Fruit fly (Drosophila melanogaster) whole organism, embryonic: Measurements from ENCODE around the gene CG5440.

ENCODE experiments used
- BEAF-32 ChIP-seq: fragments of 200-800 bp; sonication (Bioruptor generic); optimal IDR thresholded peaks from 3 replicates; lab custom pipeline; 2017; ENCODE audit warnings: missing biosample characterization, missing genetic modification characterization, mild to moderate bottlenecking, moderate library complexity, missing genetic modification reagents
- CG14050 ChIP-seq: fragments of 200-800 bp; sonication (Bioruptor generic); IDR thresholded peaks from 3 replicates; pipeline ENCODE4 v1.3.6; 2022; ENCODE audit warnings: missing biosample characterization, missing genetic modification characterization
- CHES-1-like ChIP-seq: fragments of 200-800 bp; sonication (Bioruptor generic); optimal IDR thresholded peaks from 2 replicates; lab custom pipeline; 2016; ENCODE audit warnings: missing biosample characterization, missing genetic modification characterization
- Dfd ChIP-seq, 2 experiments: fragments of >200 bp; optimal IDR thresholded peaks; 2 replicates each; lab custom pipeline; 2017; ENCODE audit warnings: missing biosample characterization in 2 of 2, missing genetic modification characterization in 2 of 2
- pnt ChIP-seq: fragments of 200-800 bp; sonication (Bioruptor generic); optimal IDR thresholded peaks from 3 replicates; lab custom pipeline; 2016; ENCODE audit warnings: missing biosample characterization, missing genetic modification characterization
- ranshi ChIP-seq: fragments of 200-800 bp; sonication (Bioruptor generic); IDR thresholded peaks from 2 replicates; pipeline ENCODE4 v1.3.6; 2022; ENCODE audit warnings: missing biosample characterization, missing genetic modification characterization

DNA sequence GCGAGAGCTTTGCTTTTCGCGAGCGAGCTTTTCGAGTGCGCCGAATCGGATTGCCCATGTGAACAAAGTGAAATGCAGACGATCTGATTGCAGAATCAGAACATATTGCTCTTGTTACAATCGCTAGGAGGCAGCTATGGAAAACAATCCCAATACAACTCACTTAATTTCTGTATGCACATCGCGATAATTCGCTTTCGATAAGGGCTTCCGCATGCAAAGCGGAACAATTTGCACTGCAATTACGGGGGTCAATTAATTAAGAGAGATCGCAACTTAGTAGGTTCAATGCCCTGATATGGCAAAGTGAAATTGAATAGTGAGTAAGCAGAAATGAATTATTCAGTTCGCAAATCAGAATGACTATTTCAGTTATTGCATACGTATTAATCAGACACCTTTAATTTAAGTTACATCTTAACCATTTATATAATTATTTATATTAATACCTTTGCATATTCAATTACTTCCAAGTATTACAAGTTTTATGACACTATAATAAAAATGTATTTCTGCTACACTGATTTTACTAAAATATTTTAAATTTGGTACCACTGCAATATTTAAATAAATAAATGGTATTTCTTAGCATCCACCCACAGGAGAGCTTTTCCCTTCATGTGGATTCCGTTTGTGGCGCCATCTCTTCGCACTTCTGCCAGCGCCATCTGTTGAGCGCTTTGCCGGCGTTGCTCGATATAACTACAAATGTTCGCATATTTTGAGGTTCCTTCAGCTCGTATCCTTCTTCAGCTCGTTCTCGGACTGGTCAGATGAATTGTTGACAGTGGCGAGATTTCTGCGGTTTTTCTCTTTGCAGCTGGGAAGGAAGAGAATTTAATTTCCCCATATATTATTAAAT is 28.1 kb downstream of the CG5440 start, which contains the start of gene NLaz:
- TF ChIP-seq CHES-1-like (no peak), ranshi (GFP tag; lab: Robert Waterston, UW) (peak; percentile 67), BEAF-32 (GFP tag; lab: Kevin White, UChicago) (no peak), CG14050 (no peak), Dfd (GFP tag; optimal IDR thresholded peaks at IDR 0.05; lab: Kevin White, UChicago) (no peak), pnt (GFP tag; lab: Kevin White, UChicago) (no peak)
